Worm (Caenorhabditis elegans) whole organism, young adult: ENCODE measurements around the gene C28H8.3.
A peak's percentile ranks its signal among the peaks of the same experiment; 100 is the strongest.

Experiments used
- B0035.1 ChIP-seq: sonication (generic microtip); optimal IDR thresholded peaks from 2 replicates; lab custom pipeline; 2016; ENCODE audit warnings: missing genetic modification characterization, mild to moderate bottlenecking, missing compliant biosample characterization, missing genotype, missing genetic modification reagents
- F23B12.7 ChIP-seq: sonication (generic microtip); optimal IDR thresholded peaks from 2 replicates; lab custom pipeline; 2017; ENCODE audit warnings: missing genetic modification characterization, mild to moderate bottlenecking, missing compliant biosample characterization, antibody characterized with exemption, moderate library complexity; ENCODE audit not compliant: insufficient read depth
- K11D2.4 ChIP-seq: fragments of 200-800 bp; sonication (Bioruptor generic); IDR thresholded peaks from 2 replicates; pipeline ENCODE4 v1.3.6; 2022; ENCODE audit warnings: missing genetic modification reagents, missing genetic modification characterization, missing compliant biosample characterization
- K12H6.12 ChIP-seq: fragments of 200-800 bp; sonication (Bioruptor generic); optimal IDR thresholded peaks from 2 replicates; lab custom pipeline; 2018; ENCODE audit warnings: mild to moderate bottlenecking, missing genetic modification characterization, missing compliant biosample characterization
- Y53G8AR.9 ChIP-seq: fragments of 200-800 bp; sonication (Bioruptor generic); conservative IDR thresholded peaks from 2 replicates; pipeline ENCODE4 v1.3.6; 2022; ENCODE audit warnings: missing genetic modification reagents, missing genetic modification characterization, missing compliant biosample characterization
- Y79H2A.3 ChIP-seq: fragments of 200-800 bp; sonication (Bioruptor generic); conservative IDR thresholded peaks from 2 replicates; pipeline ENCODE4 v1.3.6; 2022; ENCODE audit warnings: missing genetic modification reagents, missing genetic modification characterization, missing compliant biosample characterization
- ama-1 ChIP-seq, 3 experiments: fragments of 150-350 bp in 1 of 3; sonication (generic microtip) in 2 of 3; optimal IDR thresholded peaks; 2 replicates each; lab custom pipeline; 2014 to 2018; ENCODE audit warnings: missing biosample characterization in 2 of 3, missing genetic modification characterization in 2 of 3, missing genetic modification reagents in 2 of 3
- atf-7 ChIP-seq: sonication (generic microtip); optimal IDR thresholded peaks from 2 replicates; lab custom pipeline; 2017; ENCODE audit warnings: mild to moderate bottlenecking, missing genetic modification characterization, missing compliant biosample characterization
- attf-5 ChIP-seq: fragments of 200-800 bp; sonication (Bioruptor generic); optimal IDR thresholded peaks from 2 replicates; lab custom pipeline; 2018; ENCODE audit warnings: mild to moderate bottlenecking, missing genetic modification characterization, missing compliant biosample characterization
- cebp-1 ChIP-seq, 2 experiments: fragments of 200-800 bp in 1 of 2; sonication (Bioruptor generic) in 1 of 2; sonication (generic microtip) in 1 of 2; IDR thresholded peaks in 1 of 2; optimal IDR thresholded peaks in 1 of 2; 2 replicates each; pipeline versions ENCODE4 v1.3.6 to Lab custom; 2017 to 2022; ENCODE audit warnings: missing compliant biosample characterization in 2 of 2, missing genetic modification characterization in 2 of 2, mild to moderate bottlenecking in 1 of 2, missing genetic modification reagents in 1 of 2, moderate library complexity in 1 of 2
- chd-7 ChIP-seq: sonication (generic microtip); optimal IDR thresholded peaks from 2 replicates; lab custom pipeline; 2016; ENCODE audit warnings: mild to moderate bottlenecking, missing genetic modification characterization, moderate library complexity, missing compliant biosample characterization
- dpff-1 ChIP-seq: sonication (generic microtip); optimal IDR thresholded peaks from 2 replicates; lab custom pipeline; 2017; ENCODE audit warnings: mild to moderate bottlenecking, missing genetic modification characterization, missing compliant biosample characterization
- gei-17 ChIP-seq: fragments of 200-800 bp; sonication (Bioruptor generic); optimal IDR thresholded peaks from 2 replicates; lab custom pipeline; 2018; ENCODE audit warnings: mild to moderate bottlenecking, missing genetic modification characterization, missing compliant biosample characterization
- hmg-1.2 ChIP-seq: fragments of 200-800 bp; sonication (Bioruptor generic); IDR thresholded peaks from 2 replicates; pipeline ENCODE4 v1.3.6; 2022; ENCODE audit warnings: missing genetic modification reagents, missing genetic modification characterization, missing compliant biosample characterization
- lag-1 ChIP-seq: fragments of 200-800 bp; sonication (Bioruptor generic); IDR thresholded peaks from 2 replicates; pipeline ENCODE4 v1.3.6; 2022; ENCODE audit warnings: missing genetic modification reagents, missing genetic modification characterization, missing compliant biosample characterization
- lin-26 ChIP-seq: fragments of 200-800 bp; sonication (Bioruptor generic); IDR thresholded peaks from 2 replicates; pipeline ENCODE4 v1.3.6; 2022; ENCODE audit warnings: missing genetic modification reagents, missing genetic modification characterization, missing compliant biosample characterization
- lin-35 ChIP-seq, 3 experiments: fragments of 150-350 bp in 2 of 3; sonication (generic microtip) in 1 of 3; optimal IDR thresholded peaks; 2 replicates each; lab custom pipeline; 2014 to 2018; ENCODE audit warnings: missing biosample characterization in 3 of 3, missing genetic modification characterization in 3 of 3, missing genetic modification reagents in 3 of 3
- lsy-27 ChIP-seq: sonication (generic microtip); optimal IDR thresholded peaks from 2 replicates; lab custom pipeline; 2017; ENCODE audit warnings: missing genetic modification characterization, mild to moderate bottlenecking, missing compliant biosample characterization, antibody characterized with exemption, missing genotype, borderline replicate concordance; ENCODE audit not compliant: insufficient read depth
- madf-8 ChIP-seq: fragments of 200-800 bp; sonication (Bioruptor generic); conservative IDR thresholded peaks from 2 replicates; pipeline ENCODE4 v1.3.6; 2022; ENCODE audit warnings: missing genetic modification reagents, missing genetic modification characterization, missing compliant biosample characterization
- mcd-1 ChIP-seq: fragments of 200-800 bp; sonication (Bioruptor generic); IDR thresholded peaks from 2 replicates; pipeline ENCODE4 v1.3.6; 2022; ENCODE audit warnings: missing genetic modification reagents, missing genetic modification characterization, missing compliant biosample characterization
- nfya-1 ChIP-seq: sonication (generic microtip); optimal IDR thresholded peaks from 2 replicates; lab custom pipeline; 2017; ENCODE audit warnings: antibody characterized with exemption, missing compliant biosample characterization, missing genetic modification characterization, borderline replicate concordance; ENCODE audit not compliant: insufficient read depth
- nhr-179 ChIP-seq: sonication (generic microtip); optimal IDR thresholded peaks from 2 replicates; lab custom pipeline; 2016; ENCODE audit warnings: mild to moderate bottlenecking, missing genetic modification characterization, missing compliant biosample characterization
- pha-4 ChIP-seq: fragments of 150-350 bp; sonication (generic microtip); optimal IDR thresholded peaks from 2 replicates; lab custom pipeline; 2014; ENCODE audit warnings: missing biosample characterization, missing genetic modification reagents, missing genetic modification characterization
- rpc-1 ChIP-seq, 2 experiments: fragments of 150-350 bp in 1 of 2; sonication (generic microtip) in 1 of 2; optimal IDR thresholded peaks; 2 replicates each; lab custom pipeline; 2014 to 2018; ENCODE audit warnings: missing biosample characterization in 1 of 2, missing genetic modification characterization in 1 of 2, missing genetic modification reagents in 1 of 2, missing genotype in 1 of 2
- sdz-38 ChIP-seq: sonication (generic microtip); optimal IDR thresholded peaks from 2 replicates; lab custom pipeline; 2016; ENCODE audit warnings: missing genotype, missing genetic modification characterization, missing compliant biosample characterization
- snpc-4 ChIP-seq, 5 experiments: fragments of 150-350 bp in 1 of 5; sonication (generic microtip) in 4 of 5; optimal IDR thresholded peaks; 2 replicates each; lab custom pipeline; 2014 to 2018; ENCODE audit warnings: missing genetic modification characterization in 5 of 5, missing biosample characterization in 3 of 5, antibody characterized with exemption in 2 of 5, mild to moderate bottlenecking in 2 of 5, missing compliant biosample characterization in 2 of 5, missing genotype in 2 of 5, moderate library complexity in 2 of 5, missing genetic modification reagents in 1 of 5
- somi-1 ChIP-seq: fragments of 200-800 bp; sonication (Bioruptor generic); optimal IDR thresholded peaks from 2 replicates; lab custom pipeline; 2018; ENCODE audit warnings: mild to moderate bottlenecking, missing genetic modification characterization, missing compliant biosample characterization
- xnd-1 ChIP-seq: sonication (generic microtip); optimal IDR thresholded peaks from 2 replicates; lab custom pipeline; 2016; ENCODE audit warnings: missing genotype, missing genetic modification reagents, missing genetic modification characterization, missing compliant biosample characterization
- zfh-2 ChIP-seq: fragments of 200-800 bp; sonication (Bioruptor generic); conservative IDR thresholded peaks from 2 replicates; pipeline ENCODE4 v1.3.6; 2022; ENCODE audit warnings: missing genetic modification reagents, missing genetic modification characterization, missing compliant biosample characterization
- zim-3 ChIP-seq: sonication (generic microtip); optimal IDR thresholded peaks from 2 replicates; lab custom pipeline; 2017; ENCODE audit warnings: mild to moderate bottlenecking, missing genetic modification characterization, moderate library complexity, missing compliant biosample characterization
- ztf-3 ChIP-seq: fragments of 200-800 bp; sonication (Bioruptor generic); optimal IDR thresholded peaks from 2 replicates; lab custom pipeline; 2018; ENCODE audit warnings: mild to moderate bottlenecking, missing genetic modification characterization, missing compliant biosample characterization

Gene C28H8.3

ce11 chrIII:5948162-5948933 is 39.8 kb downstream of the C28H8.3 start, which contains the start of the genes F25B5.6 and F25B5.3:
Gene F25B5.6, minus strand, starts transcription at chrIII:5948733.
Gene F25B5.3, plus strand, starts transcription at chrIII:5948883.
- TF ChIP-seq rpc-1 (optimal IDR thresholded peaks at IDR 0.05; lab: Kevin White, UChicago) (no peak), rpc-1 (tag; optimal IDR thresholded peaks at IDR 0.05; lab: Kevin White, UChicago) (no peak), cebp-1 (GFP tag; IDR thresholded peaks at IDR 0.05; lab: Robert Waterston, UW) (no peak), cebp-1 (tag; optimal IDR thresholded peaks at IDR 0.05; lab: Kevin White, UChicago) (peak; percentile 18), F23B12.7 (tag; lab: Kevin White, UChicago) (peak; percentile 34), pha-4 (tag; lab: Kevin White, UChicago) (no peak), mcd-1 (0 out of 2 replicates have a peak, but pooled peaks have one; percentile 14), Y53G8AR.9 (0 out of 2 replicates have a peak, but pooled peaks have one; percentile 23)

ce11 chrIII:5948986-5949385 is 40.5 kb downstream of the C28H8.3 start:
- no peak for TF ChIP-seq lin-26 (GFP tag; lab: Robert Waterston, UW)
- no peak for TF ChIP-seq chd-7 (tag; lab: Kevin White, UChicago)
- no peak for TF ChIP-seq attf-5 (GFP tag; lab: Kevin White, UChicago)
- TF ChIP-seq snpc-4 (GFP tag; optimal IDR thresholded peaks at IDR 0.05; lab: Kevin White, UChicago) = no peak
- TF ChIP-seq snpc-4 (tag; optimal IDR thresholded peaks at IDR 0.05; lab: Kevin White, UChicago) = no peak
- no peak for TF ChIP-seq Y79H2A.3 (GFP tag; lab: Robert Waterston, UW)
- no peak for TF ChIP-seq B0035.1 (tag; lab: Kevin White, UChicago)
- TF ChIP-seq lag-1 = no peak
- TF ChIP-seq nhr-179 = no peak
- TF ChIP-seq atf-7 (tag; lab: Kevin White, UChicago) = no peak
- no peak for TF ChIP-seq xnd-1 (tag; lab: Kevin White, UChicago)

- TF ChIP-seq lsy-27 (tag; lab: Kevin White, UChicago) (no peak), zfh-2 (GFP tag; lab: Robert Waterston, UW) (peak; percentile 65), gei-17 (no peak), somi-1 (GFP tag; lab: Kevin White, UChicago) (peak; percentile 27), K12H6.12 (peak; percentile 48), lin-35 (GFP tag; optimal IDR thresholded peaks at IDR 0.05; lab: Kevin White, UChicago) (peak in 1 of 3 experiments; percentile 8), nfya-1 (tag; lab: Kevin White, UChicago) (no peak), zim-3 (no peak), hmg-1.2 (GFP tag; lab: Robert Waterston, UW) (peak; percentile 77), xnd-1 (tag; lab: Kevin White, UChicago) (no peak), mcd-1 (0 out of 2 replicates have a peak, but pooled peaks have one; percentile 9), ztf-3 (GFP tag; lab: Kevin White, UChicago) (peak; percentile 17), attf-5 (GFP tag; lab: Kevin White, UChicago) (no peak), cebp-1 (GFP tag; IDR thresholded peaks at IDR 0.05; lab: Robert Waterston, UW) (no peak), cebp-1 (tag; optimal IDR thresholded peaks at IDR 0.05; lab: Kevin White, UChicago) (peak; percentile 14), K11D2.4 (GFP tag; lab: Robert Waterston, UW) (peak; percentile 44; the same call in 1 of the 2 replicates), dpff-1 (tag; lab: Kevin White, UChicago) (no peak), sdz-38 (tag; lab: Kevin White, UChicago) (no peak), ama-1 (optimal IDR thresholded peaks at IDR 0.05; lab: Kevin White, UChicago) (peak; percentile 60), ama-1 (GFP tag; optimal IDR thresholded peaks at IDR 0.05; lab: Kevin White, UChicago) (no peak), madf-8 (GFP tag; lab: Robert Waterston, UW) (no peak)
Measured at ce11 chrIII:5949817-5950216, 41.3 kb downstream of the C28H8.3 start.
